Worm (Caenorhabditis elegans): ENCODE results near the gene aakg-4.

Gene aakg-4

ce11 chrX:2294198-2294800 is 24.8 kb downstream of the aakg-4 start, which contains the start of gene T10H10.2:
TSS of gene T10H10.2 (plus strand) at chrX:2294750.
- TF ChIP-seq tbx-2 (tag; optimal IDR thresholded peaks at IDR 0.05) (no peak), jun-1 (tag; optimal IDR thresholded peaks at IDR 0.05) (no peak), skn-1 (tag; optimal IDR thresholded peaks at IDR 0.05) (no peak), nhr-71 (tag; optimal IDR thresholded peaks at IDR 0.05) (no peak), tlp-1 (tag; optimal IDR thresholded peaks at IDR 0.05) (no peak), blmp-1 (tag; optimal IDR thresholded peaks at IDR 0.05) (peak; percentile 51), unc-62 (GFP tag; optimal IDR thresholded peaks at IDR 0.05) (no peak), hlh-17 (GFP tag; optimal IDR thresholded peaks at IDR 0.05; ENCODE audit: borderline replicate concordance) (no peak), ets-5 (GFP tag; IDR thresholded peaks at IDR 0.05) (no peak)

DNA sequence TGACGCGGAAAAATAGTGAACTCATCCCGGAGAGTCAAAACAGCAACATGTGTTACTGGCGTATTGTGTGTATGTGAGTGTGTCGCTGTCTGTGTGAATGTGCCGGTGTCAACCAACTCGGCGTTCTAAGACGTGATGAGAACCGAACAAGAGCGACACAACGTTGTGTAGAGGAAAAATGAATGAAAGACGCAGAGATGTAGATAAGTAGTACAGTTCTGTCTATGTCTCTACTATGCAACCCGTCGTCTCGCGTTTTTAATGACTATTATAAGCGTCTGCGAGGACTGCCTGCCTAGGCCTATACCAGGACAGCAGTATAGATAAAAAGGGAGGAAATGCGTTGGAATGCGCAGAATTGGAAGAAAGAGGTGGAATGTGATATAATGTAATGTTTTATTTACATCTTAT is 31.2 kb downstream of the aakg-4 start:
- TF ChIP-seq nhr-85 (tag) (peak; percentile 73), elt-2 (tag; optimal IDR thresholded peaks at IDR 0.05) (peak; percentile 27), ztf-11 (tag; optimal IDR thresholded peaks at IDR 0.05) (no peak), hlh-17 (GFP tag; optimal IDR thresholded peaks at IDR 0.05; ENCODE audit: borderline replicate concordance) (no peak), sox-4 (tag; optimal IDR thresholded peaks at IDR 0.05) (no peak), vab-15 (tag; optimal IDR thresholded peaks at IDR 0.05) (no peak), alr-1 (tag; optimal IDR thresholded peaks at IDR 0.05; ENCODE audit: borderline replicate concordance) (no peak), rnt-1 (tag; optimal IDR thresholded peaks at IDR 0.05) (peak; percentile 32), skn-1 (tag; optimal IDR thresholded peaks at IDR 0.05) (peak; percentile 43), nhr-77 (tag; optimal IDR thresholded peaks at IDR 0.05) (no peak), nhr-11 (tag; optimal IDR thresholded peaks at IDR 0.05) (no peak), nhr-20 (tag; optimal IDR thresholded peaks at IDR 0.05) (peak; percentile 6), pax-3 (tag; optimal IDR thresholded peaks at IDR 0.05) (no peak), nhr-84 (tag; optimal IDR thresholded peaks at IDR 0.05) (no peak), aha-1 (tag; optimal IDR thresholded peaks at IDR 0.05) (no peak), irx-1 (tag; optimal IDR thresholded peaks at IDR 0.05) (no peak), jun-1 (tag; optimal IDR thresholded peaks at IDR 0.05) (no peak), nhr-237 (tag; optimal IDR thresholded peaks at IDR 0.05) (no peak), fos-1 (tag; optimal IDR thresholded peaks at IDR 0.05) (no peak), unc-62 (GFP tag; optimal IDR thresholded peaks at IDR 0.05) (no peak), lsy-2 (tag; optimal IDR thresholded peaks at IDR 0.05) (peak in 1 of 2 experiments; percentile 35), nhr-12 (tag; optimal IDR thresholded peaks at IDR 0.05) (no peak), ets-5 (GFP tag; IDR thresholded peaks at IDR 0.05) (no peak), fkh-8 (tag; optimal IDR thresholded peaks at IDR 0.05) (no peak), dsc-1 (tag; optimal IDR thresholded peaks at IDR 0.05) (peak; percentile 22), ztf-4 (tag; optimal IDR thresholded peaks at IDR 0.05) (no peak), mef-2 (tag; optimal IDR thresholded peaks at IDR 0.05) (no peak), ceh-90 (tag; optimal IDR thresholded peaks at IDR 0.05) (no peak), nhr-47 (tag; optimal IDR thresholded peaks at IDR 0.05) (no peak), tbx-2 (tag; optimal IDR thresholded peaks at IDR 0.05) (no peak), lin-13 (GFP tag; optimal IDR thresholded peaks at IDR 0.05) (no peak), nhr-19 (GFP tag; conservative IDR thresholded peaks at IDR 0.05) (no peak), Y116A8C.19 (tag; optimal IDR thresholded peaks at IDR 0.05; ENCODE audit: borderline replicate concordance) (no peak), nhr-90 (tag; optimal IDR thresholded peaks at IDR 0.05; ENCODE audit: poor library complexity) (no peak), mep-1 (tag; optimal IDR thresholded peaks at IDR 0.05) (peak; percentile 64), lin-39 (tag; optimal IDR thresholded peaks at IDR 0.05) (no peak), snu-23 (GFP tag; optimal IDR thresholded peaks at IDR 0.05) (peak; percentile 35), pqm-1 (tag; optimal IDR thresholded peaks at IDR 0.05) (no peak), elt-3 (tag; optimal IDR thresholded peaks at IDR 0.05) (peak in 1 of 6 experiments; percentile 35), F16B12.6 (tag; optimal IDR thresholded peaks at IDR 0.05) (no peak), blmp-1 (tag; optimal IDR thresholded peaks at IDR 0.05) (peak; percentile 50), lin-14 (GFP tag; optimal IDR thresholded peaks at IDR 0.05) (peak; percentile 80), fkh-4 (tag; optimal IDR thresholded peaks at IDR 0.05; ENCODE audit: borderline replicate concordance) (no peak), lin-35 (GFP tag; optimal IDR thresholded peaks at IDR 0.05) (peak in 1 of 2 experiments; percentile 32), grh-1 (GFP tag; IDR thresholded peaks at IDR 0.05) (no peak), unc-130 (tag; optimal IDR thresholded peaks at IDR 0.05) (no peak), xbp-1 (tag; optimal IDR thresholded peaks at IDR 0.05) (no peak), tlp-1 (tag; optimal IDR thresholded peaks at IDR 0.05) (no peak)
